Worm (Caenorhabditis elegans): ENCODE measurements around the gene R02E12.4.
A peak's percentile ranks its signal among the peaks of the same experiment; 100 is the strongest.

Gene R02E12.4

ce11 chrX:3994418-3994817 lies 10.7 kb upstream of the R02E12.4 start (continued):
- TF ChIP-seq fkh-3 (tag; optimal IDR thresholded peaks at IDR 0.05) (no peak), die-1 (tag; optimal IDR thresholded peaks at IDR 0.05) (peak; percentile 71)

ce11 chrX:3997040-3997439 lies 8.1 kb upstream of the R02E12.4 start, which contains the start of gene R02E12.5:
TSS of gene R02E12.5 (plus strand) at chrX:3997340.
- TF ChIP-seq sdz-38 (tag; optimal IDR thresholded peaks at IDR 0.05): no peak
- TF ChIP-seq ztf-22 (GFP tag; optimal IDR thresholded peaks at IDR 0.05): no peak
- TF ChIP-seq let-526 (GFP tag; IDR thresholded peaks at IDR 0.05): no peak
- no peak for TF ChIP-seq nfya-1 (tag; optimal IDR thresholded peaks at IDR 0.05; ENCODE audit: borderline replicate concordance, insufficient read depth)
- no peak for TF ChIP-seq snpc-1.1 (tag; optimal IDR thresholded peaks at IDR 0.05; ENCODE audit: insufficient read depth)
- TF ChIP-seq ztf-3 (GFP tag; optimal IDR thresholded peaks at IDR 0.05): no peak
- no peak for TF ChIP-seq snpc-4 (GFP tag; optimal IDR thresholded peaks at IDR 0.05)
- no peak for TF ChIP-seq snpc-4 (tag; optimal IDR thresholded peaks at IDR 0.05)
- no peak for TF ChIP-seq tbp1 (GFP tag; optimal IDR thresholded peaks at IDR 0.05)
- no peak for TF ChIP-seq tbx-9 (tag; optimal IDR thresholded peaks at IDR 0.05; ENCODE audit: borderline replicate concordance)
- TF ChIP-seq lir-1 (GFP tag; conservative IDR thresholded peaks at IDR 0.05): no peak
- no peak for TF ChIP-seq Y67H2A.10 (GFP tag; conservative IDR thresholded peaks at IDR 0.05)
- no peak for TF ChIP-seq F39B2.1 (GFP tag; IDR thresholded peaks at IDR 0.05)

ce11 chrX:4003220-4003619 lies 1.9 kb upstream of the R02E12.4 start, which contains the start of gene R02E12.12:
TSS of gene R02E12.12 (plus strand) at chrX:4003520.
- TF ChIP-seq rec-8 (tag; optimal IDR thresholded peaks at IDR 0.05) (no peak), T07F8.4 (tag; optimal IDR thresholded peaks at IDR 0.05) (no peak), Y53G8AR.9 (GFP tag; conservative IDR thresholded peaks at IDR 0.05) (no peak), dpff-1 (tag; optimal IDR thresholded peaks at IDR 0.05) (no peak), C17E4.6 (GFP tag; IDR thresholded peaks at IDR 0.05) (no peak), cebp-1 (GFP tag; IDR thresholded peaks at IDR 0.05) (no peak), cebp-1 (tag; optimal IDR thresholded peaks at IDR 0.05) (no peak), madf-10 (tag; optimal IDR thresholded peaks at IDR 0.05) (no peak), tbx-9 (tag; optimal IDR thresholded peaks at IDR 0.05; ENCODE audit: borderline replicate concordance) (no peak), tlf-1 (GFP tag; optimal IDR thresholded peaks at IDR 0.05) (no peak), unc-62 (GFP tag; optimal IDR thresholded peaks at IDR 0.05) (no peak), F22D6.2 (tag; optimal IDR thresholded peaks at IDR 0.05) (no peak), ztf-3 (GFP tag; optimal IDR thresholded peaks at IDR 0.05) (no peak), ekl-4 (GFP tag; IDR thresholded peaks at IDR 0.05) (no peak), egl-44 (GFP tag; IDR thresholded peaks at IDR 0.05) (no peak)

ce11 chrX:4006966-4007365 lies 1.9 kb downstream of the R02E12.4 start:
- TF ChIP-seq ceh-40 (GFP tag; IDR thresholded peaks at IDR 0.05) (no peak), F49E8.2 (tag; optimal IDR thresholded peaks at IDR 0.05; ENCODE audit: insufficient read depth) (no peak), hlh-12 (tag; optimal IDR thresholded peaks at IDR 0.05) (no peak), aptf-3 (GFP tag; IDR thresholded peaks at IDR 0.05) (no peak), ztf-28 (GFP tag; IDR thresholded peaks at IDR 0.05) (no peak)

- TF ChIP-seq F22D6.2 (tag; optimal IDR thresholded peaks at IDR 0.05) (peak; percentile 19), dpff-1 (tag; optimal IDR thresholded peaks at IDR 0.05) (no peak), F39B2.1 (GFP tag; IDR thresholded peaks at IDR 0.05) (no peak), lag-1 (GFP tag; IDR thresholded peaks at IDR 0.05) (no peak), ztf-3 (GFP tag; optimal IDR thresholded peaks at IDR 0.05) (no peak), ztf-18 (tag; optimal IDR thresholded peaks at IDR 0.05) (no peak), nhr-80 (tag; optimal IDR thresholded peaks at IDR 0.05) (peak; percentile 96), gei-17 (GFP tag; optimal IDR thresholded peaks at IDR 0.05) (peak; percentile 13), Y56A3A.18 (GFP tag; IDR thresholded peaks at IDR 0.05) (0 out of 2 replicates have a peak, but pooled peaks have one; percentile 61), zim-3 (tag; optimal IDR thresholded peaks at IDR 0.05) (no peak), rpc-1 (optimal IDR thresholded peaks at IDR 0.05) (no peak), rpc-1 (tag; optimal IDR thresholded peaks at IDR 0.05) (no peak), let-607 (tag; optimal IDR thresholded peaks at IDR 0.05) (peak; percentile 24 to 86), snpc-3.4 (tag; optimal IDR thresholded peaks at IDR 0.05) (no peak), lin-54 (GFP tag; optimal IDR thresholded peaks at IDR 0.05) (no peak)
These were observed 2.6 kb downstream of the R02E12.4 start for ce11 chrX:4007724-4008123.

Data from whole organism, young adult.